Worm (Caenorhabditis elegans): ENCODE measurements around the gene lips-9.

The lips-9 gene

DNA sequence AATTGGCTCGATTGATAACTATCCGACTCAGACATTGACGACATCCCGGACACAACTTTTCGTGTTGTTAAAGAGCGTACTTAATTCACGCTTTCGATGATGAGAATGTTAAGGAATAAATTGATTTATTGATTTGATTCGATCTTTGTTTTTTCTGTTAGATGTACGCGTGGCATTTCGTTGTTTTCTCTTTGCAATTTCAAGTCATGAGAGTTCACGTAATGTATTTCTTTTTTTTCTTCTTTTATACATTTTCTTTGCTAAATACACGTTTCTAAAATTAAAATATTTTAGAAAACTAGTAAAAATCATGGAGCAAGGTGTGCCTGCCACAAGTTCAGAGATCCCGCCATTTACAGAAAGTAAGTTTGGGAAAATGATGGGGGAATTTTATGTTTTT is 19.5 kb upstream of the lips-9 start, which contains the start of the genes Y38F1A.1 and Y38F1A.2:
TSS of gene Y38F1A.1 (minus strand) at position 101 of the 400 bp plus-strand sequence.
TSS of gene Y38F1A.2 (plus strand) at position 289 of the 400 bp plus-strand sequence.
- TF ChIP-seq ceh-40 (GFP tag; IDR thresholded peaks at IDR 0.05), result no peak
- TF ChIP-seq madf-10 (tag; optimal IDR thresholded peaks at IDR 0.05), result no peak
- no peak for TF ChIP-seq hlh-12 (tag; optimal IDR thresholded peaks at IDR 0.05)
- no peak for TF ChIP-seq C17E4.6 (GFP tag; IDR thresholded peaks at IDR 0.05)

DNA sequence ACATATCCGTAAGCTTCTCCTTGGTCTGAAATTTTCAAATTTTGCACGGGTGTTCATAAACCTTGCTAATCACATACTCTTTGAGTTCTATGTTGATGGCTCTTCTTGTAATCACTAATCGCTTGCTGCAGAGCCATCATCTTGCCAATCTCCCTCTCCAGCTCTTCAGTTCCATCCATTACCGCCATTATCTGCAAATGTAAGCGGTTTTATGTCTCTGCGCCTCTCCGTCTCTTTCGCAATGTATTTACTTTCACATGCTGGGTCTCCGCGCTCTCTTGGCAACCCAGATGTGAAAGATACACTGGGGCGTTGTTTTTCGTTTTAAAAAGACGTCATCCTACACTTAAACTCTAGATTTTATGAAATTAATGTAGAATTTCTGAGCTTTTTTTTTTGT is 18.1 kb upstream of the lips-9 start:
- no peak for TF ChIP-seq snpc-4 (GFP tag; optimal IDR thresholded peaks at IDR 0.05)
- peak in 2 of 4 experiments; percentile 39 to 57 for TF ChIP-seq snpc-4 (tag; optimal IDR thresholded peaks at IDR 0.05)
- TF ChIP-seq dox-1 (GFP tag; IDR thresholded peaks at IDR 0.05), result peak; percentile 19; the same call in 1 of the 2 replicates
- no peak for TF ChIP-seq nhr-179 (tag; optimal IDR thresholded peaks at IDR 0.05)
- peak; percentile 75 for TF ChIP-seq cebp-1 (GFP tag; IDR thresholded peaks at IDR 0.05)
- peak; percentile 89 for TF ChIP-seq cebp-1 (tag; optimal IDR thresholded peaks at IDR 0.05)
- no peak for TF ChIP-seq egl-44 (GFP tag; IDR thresholded peaks at IDR 0.05)
- TF ChIP-seq nhr-80 (tag; optimal IDR thresholded peaks at IDR 0.05), result peak; percentile 4
- TF ChIP-seq attf-5 (GFP tag; optimal IDR thresholded peaks at IDR 0.05), result peak; percentile 12
- TF ChIP-seq hmg-1.2 (GFP tag; IDR thresholded peaks at IDR 0.05), result peak; percentile 65; the same call in 1 of the 2 replicates
- TF ChIP-seq lag-1 (GFP tag; IDR thresholded peaks at IDR 0.05), result no peak
- TF ChIP-seq pbrm-1 (GFP tag; IDR thresholded peaks at IDR 0.05), result 0 out of 2 replicates have a peak, but pooled peaks have one; percentile 17

DNA sequence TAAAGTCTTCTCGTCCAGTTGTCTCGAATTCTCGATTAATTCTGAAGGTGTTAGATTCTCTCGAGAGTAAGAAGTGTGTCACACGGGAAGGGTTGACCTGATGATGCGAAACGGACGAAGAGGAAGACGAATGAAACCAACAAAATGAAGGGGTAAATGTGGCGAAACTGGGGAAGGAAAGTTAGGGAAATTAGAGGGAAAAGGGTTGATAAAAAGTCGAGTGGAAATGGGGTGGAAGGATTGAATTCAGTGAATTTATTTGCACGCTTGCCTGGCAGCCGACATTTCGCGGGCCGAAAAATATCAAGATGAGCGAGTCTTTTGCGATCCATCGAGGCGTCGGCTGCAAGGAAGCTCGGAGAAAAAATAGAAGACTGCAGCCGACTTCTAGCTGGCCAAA is 13.0 kb upstream of the lips-9 start, which contains the start of gene F58G1.7:
TSS of gene F58G1.7 (minus strand) at position 101 of the 400 bp plus-strand sequence.
- TF ChIP-seq mxl-1 (tag; optimal IDR thresholded peaks at IDR 0.05) (no peak), tbx-9 (tag; optimal IDR thresholded peaks at IDR 0.05; ENCODE audit: borderline replicate concordance) (no peak), madf-3 (GFP tag; IDR thresholded peaks at IDR 0.05) (no peak), D2030.7 (GFP tag; IDR thresholded peaks at IDR 0.05) (no peak), zfh-2 (GFP tag; conservative IDR thresholded peaks at IDR 0.05) (0 out of 2 replicates have a peak, but pooled peaks have one; percentile 20), egl-18 (GFP tag; IDR thresholded peaks at IDR 0.05) (no peak), snpc-4 (GFP tag; optimal IDR thresholded peaks at IDR 0.05) (no peak), snpc-4 (tag; optimal IDR thresholded peaks at IDR 0.05) (peak in 2 of 4 experiments; percentile 35 to 68), Y67H2A.10 (GFP tag; conservative IDR thresholded peaks at IDR 0.05) (no peak), nhr-27 (tag; optimal IDR thresholded peaks at IDR 0.05) (no peak), B0019.2 (GFP tag; conservative IDR thresholded peaks at IDR 0.05) (no peak), nhr-120 (GFP tag; IDR thresholded peaks at IDR 0.05) (no peak), die-1 (tag; optimal IDR thresholded peaks at IDR 0.05) (no peak), attf-3 (GFP tag; conservative IDR thresholded peaks at IDR 0.05) (no peak)

DNA sequence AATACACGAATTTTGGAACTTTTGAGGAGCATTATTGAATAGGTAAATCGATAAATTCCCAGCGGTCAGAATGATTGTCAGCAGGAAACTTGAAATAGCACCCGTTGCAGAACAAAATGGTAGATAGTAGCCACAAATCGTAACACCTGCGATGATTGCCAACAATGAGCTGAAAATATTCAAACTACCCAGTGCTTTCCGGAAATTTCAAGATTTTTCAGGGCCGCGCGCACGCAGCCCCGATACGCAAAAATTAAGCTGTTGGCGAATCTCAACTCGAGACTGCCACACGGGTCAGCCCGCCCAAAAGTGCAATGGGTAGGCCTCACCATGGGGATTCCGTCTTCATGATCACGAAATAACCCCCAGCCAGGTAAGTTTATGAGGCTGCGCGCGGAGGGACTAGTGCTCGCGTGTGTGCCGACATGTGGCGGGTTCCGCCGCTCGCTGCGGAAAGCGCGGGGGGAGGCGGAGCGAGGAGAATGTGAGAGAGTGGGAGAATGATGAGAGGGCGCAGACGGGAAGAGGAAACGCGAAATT is 9.5 kb upstream of the lips-9 start:
- TF ChIP-seq ets-4 (GFP tag; optimal IDR thresholded peaks at IDR 0.05), result peak; percentile 97
- peak; percentile 71 for TF ChIP-seq sdz-38 (tag; optimal IDR thresholded peaks at IDR 0.05)
- TF ChIP-seq nhr-27 (tag; optimal IDR thresholded peaks at IDR 0.05), result peak; percentile 49
- peak; percentile 86 for TF ChIP-seq F33H1.4 (GFP tag; IDR thresholded peaks at IDR 0.05)
- TF ChIP-seq madf-8 (GFP tag; conservative IDR thresholded peaks at IDR 0.05), result peak; percentile 73
- TF ChIP-seq let-526 (GFP tag; IDR thresholded peaks at IDR 0.05), result peak; percentile 73
- peak; percentile 97 for TF ChIP-seq nfyb-1 (GFP tag; IDR thresholded peaks at IDR 0.05)
- TF ChIP-seq lir-1 (GFP tag; conservative IDR thresholded peaks at IDR 0.05), result peak; percentile 81
- TF ChIP-seq lsl-1 (GFP tag; optimal IDR thresholded peaks at IDR 0.05), result peak; percentile 88
- TF ChIP-seq lin-54 (GFP tag; optimal IDR thresholded peaks at IDR 0.05), result peak; percentile 89
- TF ChIP-seq hlh-26 (GFP tag; conservative IDR thresholded peaks at IDR 0.05), result 0 out of 2 replicates have a peak, but pooled peaks have one; percentile 72
- TF ChIP-seq F55B11.4 (tag; optimal IDR thresholded peaks at IDR 0.05; ENCODE audit: borderline replicate concordance, insufficient read depth), result no peak
- TF ChIP-seq ccch-3 (GFP tag; optimal IDR thresholded peaks at IDR 0.05), result peak; percentile 60
- peak; percentile 56; the same call in 1 of the 2 replicates for TF ChIP-seq Y67H2A.10 (GFP tag; conservative IDR thresholded peaks at IDR 0.05)
- TF ChIP-seq F52B5.7 (tag; optimal IDR thresholded peaks at IDR 0.05), result peak; percentile 99
- peak; percentile 100 for TF ChIP-seq zfh-2 (GFP tag; conservative IDR thresholded peaks at IDR 0.05)
- TF ChIP-seq dpl-1 (GFP tag; optimal IDR thresholded peaks at IDR 0.05), result peak; percentile 53
- peak; percentile 99 for TF ChIP-seq dox-1 (GFP tag; IDR thresholded peaks at IDR 0.05)
- TF ChIP-seq lsy-27 (tag; optimal IDR thresholded peaks at IDR 0.05; ENCODE audit: borderline replicate concordance, insufficient read depth), result peak; percentile 73
